Worm (Caenorhabditis elegans) whole organism, L2 larva: ENCODE results near the gene jbts-14.

Experiments used
- R02D3.7 ChIP-seq: fragments of 150-350 bp; optimal IDR thresholded peaks from 2 replicates; lab custom pipeline; 2014; ENCODE audit warnings: missing biosample characterization, missing genetic modification characterization
- alr-1 ChIP-seq: fragments of 150-350 bp; optimal IDR thresholded peaks from 2 replicates; lab custom pipeline; 2014; ENCODE audit warnings: missing biosample characterization, missing genetic modification characterization
- dmd-4 ChIP-seq: sonication (generic microtip); optimal IDR thresholded peaks from 2 replicates; lab custom pipeline; 2017; ENCODE audit warnings: missing biosample characterization, missing genetic modification characterization
- egl-27 ChIP-seq: sonication (generic microtip); optimal IDR thresholded peaks from 3 replicates; lab custom pipeline; 2017; ENCODE audit warnings: missing biosample characterization, missing genetic modification reagents, missing genetic modification characterization
- elt-3 ChIP-seq: sonication (generic microtip); optimal IDR thresholded peaks from 2 replicates; lab custom pipeline; 2017; ENCODE audit warnings: missing biosample characterization, missing genetic modification characterization
- lin-39 ChIP-seq: fragments of 150-350 bp; optimal IDR thresholded peaks from 2 replicates; lab custom pipeline; 2014; ENCODE audit warnings: missing biosample characterization, missing genetic modification reagents, missing genetic modification characterization
- lsy-2 ChIP-seq, 2 experiments: fragments of 150-350 bp in 1 of 2; sonication (generic microtip) in 1 of 2; optimal IDR thresholded peaks; 2 replicates each; lab custom pipeline; 2014 to 2017; ENCODE audit warnings: missing biosample characterization in 2 of 2, missing genetic modification characterization in 2 of 2
- mdl-1 ChIP-seq, 2 experiments: fragments of 150-350 bp in 1 of 2; sonication (generic microtip) in 1 of 2; optimal IDR thresholded peaks; 2 replicates each; lab custom pipeline; 2017; ENCODE audit warnings: missing biosample characterization in 2 of 2, missing genetic modification characterization in 2 of 2
- nhr-11 ChIP-seq: fragments of 150-350 bp; optimal IDR thresholded peaks from 2 replicates; lab custom pipeline; 2014; ENCODE audit warnings: missing biosample characterization, missing genetic modification characterization
- nhr-12 ChIP-seq: fragments of 150-350 bp; optimal IDR thresholded peaks from 2 replicates; lab custom pipeline; 2014; ENCODE audit warnings: missing biosample characterization, missing genetic modification characterization
- nhr-77 ChIP-seq: fragments of 150-350 bp; optimal IDR thresholded peaks from 2 replicates; lab custom pipeline; 2014; ENCODE audit warnings: missing biosample characterization, missing genetic modification characterization
- skn-1 ChIP-seq: sonication (generic microtip); optimal IDR thresholded peaks from 2 replicates; lab custom pipeline; 2017; ENCODE audit warnings: missing biosample characterization, missing genetic modification characterization
- snpc-4 ChIP-seq: fragments of 150-350 bp; optimal IDR thresholded peaks from 2 replicates; lab custom pipeline; 2014; ENCODE audit warnings: missing biosample characterization, missing genetic modification characterization
- zag-1 ChIP-seq: fragments of 150-350 bp; optimal IDR thresholded peaks from 2 replicates; lab custom pipeline; 2014; ENCODE audit warnings: missing biosample characterization, missing genetic modification characterization

DNA sequence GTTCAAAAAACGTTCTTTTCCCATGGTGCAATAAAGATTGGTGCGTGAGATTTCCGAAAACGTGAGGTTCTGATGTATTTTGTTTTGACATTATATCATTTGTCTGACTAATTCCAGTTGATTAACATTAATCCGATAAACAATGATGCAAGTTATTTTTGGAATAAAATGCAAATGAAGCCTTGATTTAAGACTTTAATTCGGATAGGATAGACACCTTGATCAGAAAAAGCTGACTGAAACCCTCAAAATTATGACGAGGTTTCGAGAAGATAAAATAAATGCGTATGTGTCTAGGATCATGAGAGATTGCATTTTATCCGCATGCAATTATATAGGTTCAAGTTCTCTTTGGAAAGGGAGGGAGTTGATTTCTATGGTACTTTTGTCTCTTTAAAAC, 41.4 kb downstream of the jbts-14 start:
- no peak for TF ChIP-seq skn-1 (tag; lab: Kevin White, UChicago)
- TF ChIP-seq egl-27 (tag; lab: Kevin White, UChicago) = no peak
- no peak for TF ChIP-seq alr-1
- no peak for TF ChIP-seq lsy-2 (tag; optimal IDR thresholded peaks at IDR 0.05; lab: Kevin White, UChicago)
- no peak for TF ChIP-seq nhr-12
- no peak for TF ChIP-seq nhr-11 (tag; lab: Kevin White, UChicago)
- TF ChIP-seq elt-3 (tag; lab: Kevin White, UChicago) = no peak
- TF ChIP-seq zag-1 (tag; lab: Kevin White, UChicago) = no peak
- TF ChIP-seq mdl-1 (tag; optimal IDR thresholded peaks at IDR 0.05; lab: Kevin White, UChicago) = no peak
- TF ChIP-seq snpc-4 (tag; lab: Kevin White, UChicago) = no peak
- no peak for TF ChIP-seq lin-39 (tag; lab: Kevin White, UChicago)
- TF ChIP-seq dmd-4 = no peak
- no peak for TF ChIP-seq nhr-77 (tag; lab: Kevin White, UChicago)
- TF ChIP-seq R02D3.7 = no peak
